Fruit fly (Drosophila melanogaster) whole organism, embryonic: Measurements from ENCODE around the gene CG5399.

Source experiments
- Atf6 ChIP-seq: fragments of 200-800 bp; sonication (Bioruptor generic); IDR thresholded peaks from 2 replicates; pipeline ENCODE4 v1.3.6; 2022; ENCODE audit warnings: missing biosample characterization, missing genetic modification characterization
- BtbVII ChIP-seq: fragments of 200-800 bp; sonication (Bioruptor generic); optimal IDR thresholded peaks from 3 replicates; lab custom pipeline; 2017; ENCODE audit warnings: missing biosample characterization, mild to moderate bottlenecking, missing genetic modification characterization
- CG10209 ChIP-seq: fragments of 200-800 bp; sonication (Bioruptor generic); optimal IDR thresholded peaks from 3 replicates; lab custom pipeline; 2017; ENCODE audit warnings: missing biosample characterization, mild to moderate bottlenecking, missing genetic modification characterization, missing genetic modification reagents
- CG10979 ChIP-seq: fragments of 200-800 bp; sonication (Bioruptor generic); optimal IDR thresholded peaks from 2 replicates; lab custom pipeline; 2018; ENCODE audit warnings: missing biosample characterization, mild to moderate bottlenecking, missing genetic modification characterization, moderate library complexity
- CG11093 ChIP-seq: fragments of 200-800 bp; sonication (Bioruptor generic); IDR thresholded peaks from 3 replicates; pipeline ENCODE4 v1.3.6; 2022; ENCODE audit warnings: missing biosample characterization, missing genetic modification characterization
- CG11456 ChIP-seq: fragments of 200-800 bp; sonication (Bioruptor generic); IDR thresholded peaks from 3 replicates; pipeline ENCODE4 v1.3.6; 2022; ENCODE audit warnings: missing biosample characterization, missing genetic modification characterization
- CG11696 ChIP-seq: fragments of 200-800 bp; sonication (Bioruptor generic); IDR thresholded peaks from 2 replicates; pipeline ENCODE4 v1.3.6; 2022; ENCODE audit warnings: missing biosample characterization, missing genetic modification characterization
- CG14050 ChIP-seq: fragments of 200-800 bp; sonication (Bioruptor generic); IDR thresholded peaks from 3 replicates; pipeline ENCODE4 v1.3.6; 2022; ENCODE audit warnings: missing biosample characterization, missing genetic modification characterization
- CG14441 ChIP-seq: fragments of 200-800 bp; sonication (Bioruptor generic); IDR thresholded peaks from 2 replicates; pipeline ENCODE4 v1.3.6; 2022; ENCODE audit warnings: missing biosample characterization, missing genetic modification characterization
- CG15269 ChIP-seq: fragments of 200-800 bp; sonication (Bioruptor generic); optimal IDR thresholded peaks from 2 replicates; lab custom pipeline; 2018; ENCODE audit warnings: missing biosample characterization, mild to moderate bottlenecking, missing genetic modification characterization, moderate library complexity
- CG18599 ChIP-seq: fragments of 200-800 bp; sonication (Bioruptor generic); optimal IDR thresholded peaks from 3 replicates; lab custom pipeline; 2017; ENCODE audit warnings: missing biosample characterization, missing genetic modification characterization, mild to moderate bottlenecking, moderate library complexity, missing genetic modification reagents
- CG18764 ChIP-seq: fragments of 200-800 bp; sonication (Bioruptor generic); optimal IDR thresholded peaks from 3 replicates; lab custom pipeline; 2016; ENCODE audit warnings: missing biosample characterization, missing genetic modification characterization
- CG30403 ChIP-seq: fragments of 200-800 bp; sonication (Bioruptor generic); optimal IDR thresholded peaks from 3 replicates; lab custom pipeline; 2016; ENCODE audit warnings: missing biosample characterization, missing genetic modification characterization
- CG32772 ChIP-seq: fragments of 200-800 bp; sonication (Bioruptor generic); IDR thresholded peaks from 2 replicates; pipeline ENCODE4 v1.3.6; 2022; ENCODE audit warnings: missing biosample characterization, missing genetic modification characterization
- CG34224 ChIP-seq: fragments of 200-800 bp; sonication (Bioruptor generic); IDR thresholded peaks from 3 replicates; pipeline ENCODE4 v1.3.6; 2022; ENCODE audit warnings: missing biosample characterization, missing genetic modification characterization; ENCODE audit not compliant: partially characterized antibody
- CG4404 ChIP-seq: fragments of 200-800 bp; sonication (Bioruptor generic); IDR thresholded peaks from 2 replicates; pipeline ENCODE4 v1.3.6; 2022; ENCODE audit warnings: missing biosample characterization, missing genetic modification characterization
- CG6175 ChIP-seq: fragments of 200-800 bp; sonication (Bioruptor generic); IDR thresholded peaks from 3 replicates; pipeline ENCODE4 v1.3.6; 2022; ENCODE audit warnings: missing biosample characterization, missing genetic modification characterization
- CG6791 ChIP-seq: fragments of 200-800 bp; sonication (Bioruptor generic); IDR thresholded peaks from 3 replicates; pipeline ENCODE4 v1.3.6; 2022; ENCODE audit warnings: missing biosample characterization, missing genetic modification characterization; ENCODE audit not compliant: partially characterized antibody
- CG8388 ChIP-seq: fragments of 200-800 bp; sonication (Bioruptor generic); optimal IDR thresholded peaks from 2 replicates; lab custom pipeline; 2019; ENCODE audit warnings: missing biosample characterization, mild to moderate bottlenecking, missing genetic modification characterization, moderate library complexity
- CG8944 ChIP-seq: fragments of 200-800 bp; sonication (Bioruptor generic); optimal IDR thresholded peaks from 3 replicates; lab custom pipeline; 2016; ENCODE audit warnings: missing biosample characterization, missing genetic modification characterization
- CHES-1-like ChIP-seq: fragments of 200-800 bp; sonication (Bioruptor generic); optimal IDR thresholded peaks from 2 replicates; lab custom pipeline; 2016; ENCODE audit warnings: missing biosample characterization, missing genetic modification characterization
- Dbx ChIP-seq: fragments of 200-800 bp; sonication (Bioruptor generic); IDR thresholded peaks from 3 replicates; pipeline ENCODE4 v1.3.6; 2022; ENCODE audit warnings: missing biosample characterization, missing genetic modification characterization
- Ets97D ChIP-seq: fragments of 200-800 bp; sonication (Bioruptor generic); optimal IDR thresholded peaks from 3 replicates; lab custom pipeline; 2016; ENCODE audit warnings: missing biosample characterization, missing genetic modification characterization
- H15 ChIP-seq: fragments of 200-800 bp; sonication (Bioruptor generic); IDR thresholded peaks from 3 replicates; pipeline ENCODE4 v1.3.6; 2022; ENCODE audit warnings: missing biosample characterization, missing genetic modification characterization
- Hr39 ChIP-seq: fragments of >200 bp; optimal IDR thresholded peaks from 2 replicates; lab custom pipeline; 2017
- Hsf ChIP-seq: fragments of 200-800 bp; sonication (Bioruptor generic); optimal IDR thresholded peaks from 3 replicates; lab custom pipeline; 2016; ENCODE audit warnings: missing biosample characterization, missing genetic modification characterization
- Mad ChIP-seq: fragments of 200-800 bp; sonication (Bioruptor generic); optimal IDR thresholded peaks from 2 replicates; lab custom pipeline; 2016; ENCODE audit warnings: missing biosample characterization, missing genetic modification characterization
- Max ChIP-seq: fragments of 200-800 bp; sonication (Bioruptor generic); optimal IDR thresholded peaks from 2 replicates; lab custom pipeline; 2016; ENCODE audit warnings: missing biosample characterization, mild to moderate bottlenecking, missing genetic modification characterization
- NK7.1 ChIP-seq: fragments of 200-800 bp; sonication (Bioruptor generic); optimal IDR thresholded peaks from 3 replicates; lab custom pipeline; 2016; ENCODE audit warnings: missing biosample characterization, missing genetic modification characterization
- Nf-YC ChIP-seq: fragments of 200-800 bp; optimal IDR thresholded peaks from 3 replicates; lab custom pipeline; 2019; ENCODE audit warnings: missing biosample characterization, mild to moderate bottlenecking, missing genetic modification characterization, moderate library complexity
- NfI ChIP-seq: fragments of 200-800 bp; sonication (Bioruptor generic); optimal IDR thresholded peaks from 3 replicates; lab custom pipeline; 2018; ENCODE audit warnings: missing biosample characterization, mild to moderate bottlenecking, missing genetic modification characterization, moderate library complexity
- Oaz ChIP-seq: fragments of 200-800 bp; sonication (Bioruptor generic); IDR thresholded peaks from 2 replicates; pipeline ENCODE4 v1.3.6; 2022; ENCODE audit warnings: missing biosample characterization, missing genetic modification characterization
- PHDP ChIP-seq: fragments of 200-800 bp; sonication (Bioruptor generic); optimal IDR thresholded peaks from 3 replicates; lab custom pipeline; 2018; ENCODE audit warnings: missing biosample characterization, mild to moderate bottlenecking, missing genetic modification characterization, moderate library complexity
- Pdp1 ChIP-seq, 2 experiments: fragments of 200-800 bp; sonication (Bioruptor generic); optimal IDR thresholded peaks; 3 replicates each; lab custom pipeline; 2016; ENCODE audit warnings: missing biosample characterization in 2 of 2, missing genetic modification characterization in 2 of 2, mild to moderate bottlenecking in 1 of 2, moderate library complexity in 1 of 2
- Poxn ChIP-seq: fragments of 200-800 bp; sonication (Bioruptor generic); IDR thresholded peaks from 2 replicates; pipeline ENCODE4 v1.3.6; 2022; ENCODE audit warnings: missing biosample characterization, missing genetic modification characterization
- aop ChIP-seq: fragments of 200-800 bp; sonication (Bioruptor generic); IDR thresholded peaks from 2 replicates; pipeline ENCODE4 v1.3.6; 2022; ENCODE audit warnings: missing biosample characterization, missing genetic modification characterization
- ara ChIP-seq: fragments of 200-800 bp; sonication (Bioruptor generic); IDR thresholded peaks from 2 replicates; pipeline ENCODE4 v1.3.6; 2022; ENCODE audit warnings: missing biosample characterization, missing genetic modification characterization
- bcd ChIP-seq: fragments of 200-800 bp; sonication (Bioruptor generic); optimal IDR thresholded peaks from 2 replicates; lab custom pipeline; 2017; ENCODE audit warnings: missing biosample characterization, mild to moderate bottlenecking, missing genetic modification characterization
- cg ChIP-seq: fragments of 200-800 bp; sonication (Bioruptor generic); optimal IDR thresholded peaks from 3 replicates; lab custom pipeline; 2019; ENCODE audit warnings: missing biosample characterization, mild to moderate bottlenecking, missing genetic modification characterization, moderate library complexity
- chm ChIP-seq: fragments of 200-800 bp; sonication (Bioruptor generic); IDR thresholded peaks from 2 replicates; pipeline ENCODE4 v1.3.6; 2022; ENCODE audit warnings: missing biosample characterization, missing genetic modification characterization
- en ChIP-seq: fragments of 200-800 bp; sonication (Bioruptor generic); optimal IDR thresholded peaks from 2 replicates; lab custom pipeline; 2016; ENCODE audit warnings: missing biosample characterization, missing genetic modification characterization
- mam ChIP-seq: fragments of 200-800 bp; sonication (Bioruptor generic); optimal IDR thresholded peaks from 3 replicates; lab custom pipeline; 2016; ENCODE audit warnings: missing biosample characterization, missing genetic modification characterization
- otp ChIP-seq: fragments of 200-800 bp; sonication (Bioruptor generic); IDR thresholded peaks from 3 replicates; pipeline ENCODE4, ENCODE4 v1.3.6; 2022; ENCODE audit warnings: missing biosample characterization, missing genetic modification characterization
- pan ChIP-seq, 4 experiments: fragments of >200 bp in 3 of 4; fragments of 200-800 bp in 1 of 4; sonication (Bioruptor generic) in 1 of 4; optimal IDR thresholded peaks in 3 of 4; IDR thresholded peaks in 1 of 4; 2 replicates each; pipeline versions ENCODE4 v1.3.6 to Lab custom; 2017 to 2022; ENCODE audit warnings: missing biosample characterization in 2 of 4, missing genetic modification characterization in 2 of 4, mixed read lengths in 1 of 4
- peb ChIP-seq: fragments of 200-800 bp; sonication (Bioruptor generic); IDR thresholded peaks from 2 replicates; pipeline ENCODE4 v1.3.6; 2022; ENCODE audit warnings: missing biosample characterization, missing genetic modification characterization
- pita ChIP-seq: fragments of 200-800 bp; sonication (Bioruptor generic); optimal IDR thresholded peaks from 2 replicates; lab custom pipeline; 2017; ENCODE audit warnings: missing biosample characterization, mild to moderate bottlenecking, missing genetic modification characterization
- pnt ChIP-seq: fragments of 200-800 bp; sonication (Bioruptor generic); optimal IDR thresholded peaks from 3 replicates; lab custom pipeline; 2016; ENCODE audit warnings: missing biosample characterization, missing genetic modification characterization
- tup ChIP-seq: fragments of 200-800 bp; sonication (Bioruptor generic); optimal IDR thresholded peaks from 2 replicates; lab custom pipeline; 2016; ENCODE audit warnings: missing biosample characterization, mild to moderate bottlenecking, missing genetic modification characterization, moderate library complexity
- zfh2 ChIP-seq: fragments of 200-800 bp; sonication (Bioruptor generic); optimal IDR thresholded peaks from 2 replicates; lab custom pipeline; 2016; ENCODE audit warnings: missing biosample characterization, missing genetic modification characterization

CG5399 gene

dm6 chr3R:15676186-15677073 is 18.6 kb upstream of the CG5399 start:
- TF ChIP-seq bcd (GFP tag; lab: Kevin White, UChicago) (no peak), cg (GFP tag; lab: Kevin White, UChicago) (no peak), CG32772 (GFP tag; lab: Robert Waterston, UW) (peak; percentile 44; the same call in 1 of the 2 replicates), CG11696 (GFP tag; lab: Robert Waterston, UW) (no peak), CG11093 (GFP tag; lab: Robert Waterston, UW) (no peak), CG10209 (GFP tag; lab: Kevin White, UChicago) (peak; percentile 54), CG6175 (GFP tag; lab: Robert Waterston, UW) (no peak), H15 (peak; percentile 52; the same call in 2 of the 3 replicates), mam (GFP tag; lab: Kevin White, UChicago) (no peak), CHES-1-like (GFP tag; lab: Kevin White, UChicago) (no peak), pan (optimal IDR thresholded peaks at IDR 0.05; lab: Kevin White, UChicago) (no peak), pan (GFP tag; optimal IDR thresholded peaks at IDR 0.05 in 1 of 2, IDR thresholded peaks at IDR 0.05 in 1 of 2) (peak in 1 of 2 experiments; percentile 24), en (GFP tag; lab: Kevin White, UChicago) (peak; percentile 72), CG11456 (GFP tag; lab: Robert Waterston, UW) (no peak), Nf-YC (tag; lab: Kevin White, UChicago) (no peak), BtbVII (no peak), Oaz (GFP tag; lab: Robert Waterston, UW) (no peak), CG14441 (GFP tag; lab: Robert Waterston, UW) (peak; percentile 49), CG30403 (GFP tag; lab: Kevin White, UChicago) (peak; percentile 54), tup (peak; percentile 39), NK7.1 (GFP tag; lab: Kevin White, UChicago) (no peak), CG18764 (GFP tag; lab: Kevin White, UChicago) (no peak), Atf6 (no peak), peb (GFP tag; lab: Robert Waterston, UW) (0 out of 2 replicates have a peak, but pooled peaks have one; percentile 18), Hr39 (lab: Kevin White, UChicago) (no peak), CG6791 (GFP tag; lab: Robert Waterston, UW) (no peak), aop (GFP tag; lab: Robert Waterston, UW) (no peak), chm (peak; percentile 40; the same call in 1 of the 2 replicates), Hsf (GFP tag; lab: Kevin White, UChicago) (peak; percentile 50), otp (peak; percentile 62; the same call in 1 of the 3 replicates), pita (GFP tag; lab: Kevin White, UChicago) (no peak), Pdp1 (GFP tag; optimal IDR thresholded peaks at IDR 0.05; lab: Kevin White, UChicago) (peak in 1 of 2 experiments; percentile 56), zfh2 (GFP tag; lab: Kevin White, UChicago) (no peak), CG34224 (no peak), CG4404 (no peak), CG10979 (tag; lab: Kevin White, UChicago) (peak; percentile 54), ara (GFP tag; lab: Robert Waterston, UW) (peak; percentile 68; the same call in 1 of the 2 replicates), CG8388 (GFP tag; lab: Kevin White, UChicago) (peak; percentile 68), Mad (peak; percentile 44), CG8944 (GFP tag; lab: Kevin White, UChicago) (no peak), NfI (peak; percentile 27), CG15269 (tag; lab: Kevin White, UChicago) (peak; percentile 30), CG18599 (GFP tag; lab: Kevin White, UChicago) (peak; percentile 42), Poxn (GFP tag; lab: Robert Waterston, UW) (no peak), CG14050 (0 out of 3 replicates have a peak, but pooled peaks have one; percentile 17), Ets97D (no peak), pnt (GFP tag; lab: Kevin White, UChicago) (peak; percentile 64), Dbx (GFP tag; lab: Robert Waterston, UW) (no peak), PHDP (tag; lab: Kevin White, UChicago) (peak; percentile 57), Max (GFP tag; lab: Kevin White, UChicago) (peak; percentile 15)
